Fruit fly (Drosophila melanogaster) whole organism, embryonic: ENCODE results near the gene CG4704.

Experiments
- Abd-B ChIP-seq: fragments of 200-800 bp; sonication (Bioruptor generic); optimal IDR thresholded peaks from 2 replicates; lab custom pipeline; 2018; ENCODE audit warnings: missing biosample characterization, mild to moderate bottlenecking, missing genetic modification characterization, moderate library complexity
- B-H1 ChIP-seq: fragments of 200-800 bp; sonication (Bioruptor generic); IDR thresholded peaks from 3 replicates; pipeline ENCODE4 v1.3.6; 2022; ENCODE audit warnings: missing biosample characterization, missing genetic modification characterization
- Blimp-1 ChIP-seq: fragments of 200-800 bp; sonication (Bioruptor generic); optimal IDR thresholded peaks from 3 replicates; lab custom pipeline; 2018; ENCODE audit warnings: missing biosample characterization, missing genetic modification characterization, mild to moderate bottlenecking, moderate library complexity, missing genetic modification reagents
- CG10209 ChIP-seq: fragments of 200-800 bp; sonication (Bioruptor generic); optimal IDR thresholded peaks from 3 replicates; lab custom pipeline; 2017; ENCODE audit warnings: missing biosample characterization, mild to moderate bottlenecking, missing genetic modification characterization, missing genetic modification reagents
- CG10267 ChIP-seq: fragments of 200-800 bp; sonication (Bioruptor generic); optimal IDR thresholded peaks from 2 replicates; lab custom pipeline; 2018; ENCODE audit warnings: missing biosample characterization, mild to moderate bottlenecking, missing genetic modification characterization, moderate library complexity
- CG11093 ChIP-seq: fragments of 200-800 bp; sonication (Bioruptor generic); IDR thresholded peaks from 3 replicates; pipeline ENCODE4 v1.3.6; 2022; ENCODE audit warnings: missing biosample characterization, missing genetic modification characterization
- CG11723 ChIP-seq: fragments of 200-800 bp; sonication (Bioruptor generic); optimal IDR thresholded peaks from 2 replicates; lab custom pipeline; 2017; ENCODE audit warnings: missing biosample characterization, mild to moderate bottlenecking, missing genetic modification characterization
- CG12744 ChIP-seq: fragments of 200-800 bp; sonication (Bioruptor generic); optimal IDR thresholded peaks from 2 replicates; lab custom pipeline; 2016; ENCODE audit warnings: missing biosample characterization, missing genetic modification characterization
- CG12942 ChIP-seq: fragments of 200-800 bp; sonication (Bioruptor generic); optimal IDR thresholded peaks from 3 replicates; lab custom pipeline; 2016; ENCODE audit warnings: missing biosample characterization, missing genetic modification characterization
- CG14710 ChIP-seq: fragments of 200-800 bp; sonication (Bioruptor generic); optimal IDR thresholded peaks from 3 replicates; lab custom pipeline; 2019; ENCODE audit warnings: missing biosample characterization, mild to moderate bottlenecking, missing genetic modification characterization, moderate library complexity
- CG15011 ChIP-seq: fragments of 200-800 bp; sonication (Bioruptor generic); optimal IDR thresholded peaks from 3 replicates; lab custom pipeline; 2018; ENCODE audit warnings: missing biosample characterization, mild to moderate bottlenecking, missing genetic modification characterization
- CG16863 ChIP-seq: fragments of 200-800 bp; sonication (Bioruptor generic); optimal IDR thresholded peaks from 3 replicates; lab custom pipeline; 2016; ENCODE audit warnings: missing biosample characterization, missing genetic modification characterization
- CG17385 ChIP-seq: fragments of 200-800 bp; sonication (Bioruptor generic); optimal IDR thresholded peaks from 3 replicates; lab custom pipeline; 2018; ENCODE audit warnings: missing biosample characterization, mild to moderate bottlenecking, missing genetic modification characterization
- CG3838 ChIP-seq: fragments of 200-800 bp; sonication (Bioruptor generic); optimal IDR thresholded peaks from 3 replicates; lab custom pipeline; 2016; ENCODE audit warnings: missing biosample characterization, missing genetic modification characterization
- CG4360 ChIP-seq: fragments of 200-800 bp; sonication (Bioruptor generic); IDR thresholded peaks from 2 replicates; pipeline ENCODE4 v1.3.6; 2022; ENCODE audit warnings: missing biosample characterization, missing genetic modification characterization
- CG6175 ChIP-seq: fragments of 200-800 bp; sonication (Bioruptor generic); IDR thresholded peaks from 3 replicates; pipeline ENCODE4 v1.3.6; 2022; ENCODE audit warnings: missing biosample characterization, missing genetic modification characterization
- CG6813 ChIP-seq: fragments of 200-800 bp; sonication (Bioruptor generic); optimal IDR thresholded peaks from 2 replicates; lab custom pipeline; 2017; ENCODE audit warnings: missing biosample characterization, missing genetic modification characterization, mild to moderate bottlenecking, moderate library complexity, missing genetic modification reagents
- CG9609 ChIP-seq: fragments of 200-800 bp; sonication (Bioruptor generic); optimal IDR thresholded peaks from 3 replicates; lab custom pipeline; 2016; ENCODE audit warnings: missing biosample characterization, missing genetic modification characterization
- H15 ChIP-seq: fragments of 200-800 bp; sonication (Bioruptor generic); IDR thresholded peaks from 3 replicates; pipeline ENCODE4 v1.3.6; 2022; ENCODE audit warnings: missing biosample characterization, missing genetic modification characterization
- HLH54F ChIP-seq: fragments of 200-800 bp; sonication (Bioruptor generic); optimal IDR thresholded peaks from 3 replicates; lab custom pipeline; 2016; ENCODE audit warnings: missing biosample characterization, missing genetic modification characterization
- Hand ChIP-seq: fragments of 200-800 bp; sonication (Bioruptor generic); optimal IDR thresholded peaks from 2 replicates; lab custom pipeline; 2017; ENCODE audit warnings: mild to moderate bottlenecking, missing biosample characterization, missing genetic modification reagents, missing genetic modification characterization
- HmgD ChIP-seq: fragments of 200-800 bp; sonication (Bioruptor generic); optimal IDR thresholded peaks from 3 replicates; lab custom pipeline; 2016; ENCODE audit warnings: missing biosample characterization, missing genetic modification characterization
- Jarid2 ChIP-seq: fragments of 200-800 bp; sonication (Bioruptor generic); optimal IDR thresholded peaks from 3 replicates; lab custom pipeline; 2017; ENCODE audit warnings: mild to moderate bottlenecking, missing biosample characterization, missing genetic modification reagents, missing genetic modification characterization
- PHDP ChIP-seq: fragments of 200-800 bp; sonication (Bioruptor generic); optimal IDR thresholded peaks from 3 replicates; lab custom pipeline; 2018; ENCODE audit warnings: missing biosample characterization, mild to moderate bottlenecking, missing genetic modification characterization, moderate library complexity
- Pdp1 ChIP-seq, 2 experiments: fragments of 200-800 bp; sonication (Bioruptor generic); optimal IDR thresholded peaks; 3 replicates each; lab custom pipeline; 2016; ENCODE audit warnings: missing biosample characterization in 2 of 2, missing genetic modification characterization in 2 of 2, mild to moderate bottlenecking in 1 of 2, moderate library complexity in 1 of 2
- Ptx1 ChIP-seq: fragments of 200-800 bp; sonication (Bioruptor generic); IDR thresholded peaks from 2 replicates; pipeline ENCODE4 v1.3.6; 2022; ENCODE audit warnings: missing biosample characterization, missing genetic modification characterization
- Sox100B ChIP-seq: fragments of 200-800 bp; sonication (Bioruptor generic); optimal IDR thresholded peaks from 3 replicates; lab custom pipeline; 2018; ENCODE audit warnings: missing biosample characterization, mild to moderate bottlenecking, missing genetic modification characterization
- bigmax ChIP-seq: fragments of 200-800 bp; sonication (Bioruptor generic); optimal IDR thresholded peaks from 2 replicates; lab custom pipeline; 2018; ENCODE audit warnings: missing biosample characterization, mild to moderate bottlenecking, missing genetic modification characterization
- br ChIP-seq: fragments of >200 bp; optimal IDR thresholded peaks from 2 replicates; lab custom pipeline; 2017
- chm ChIP-seq: fragments of 200-800 bp; sonication (Bioruptor generic); IDR thresholded peaks from 2 replicates; pipeline ENCODE4 v1.3.6; 2022; ENCODE audit warnings: missing biosample characterization, missing genetic modification characterization
- cwo ChIP-seq: fragments of 200-800 bp; sonication (Bioruptor generic); optimal IDR thresholded peaks from 3 replicates; lab custom pipeline; 2017; ENCODE audit warnings: missing biosample characterization, missing genetic modification characterization, mild to moderate bottlenecking, moderate library complexity, missing genetic modification reagents
- ftz-f1 ChIP-seq: fragments of 200-800 bp; sonication (Bioruptor generic); optimal IDR thresholded peaks from 2 replicates; lab custom pipeline; 2016; ENCODE audit warnings: missing biosample characterization, missing genetic modification characterization
- fu2 ChIP-seq: fragments of 200-800 bp; sonication (Bioruptor generic); optimal IDR thresholded peaks from 2 replicates; lab custom pipeline; 2016; ENCODE audit warnings: missing biosample characterization, missing genetic modification characterization
- grau ChIP-seq: fragments of 200-800 bp; optimal IDR thresholded peaks from 3 replicates; lab custom pipeline; 2019; ENCODE audit warnings: missing biosample characterization, mild to moderate bottlenecking, missing genetic modification characterization, moderate library complexity
- h ChIP-seq: fragments of >200 bp; optimal IDR thresholded peaks from 2 replicates; lab custom pipeline; 2017
- lab ChIP-seq: fragments of 200-800 bp; sonication (Bioruptor generic); optimal IDR thresholded peaks from 3 replicates; lab custom pipeline; 2017; ENCODE audit warnings: missing biosample characterization, missing genetic modification characterization, mild to moderate bottlenecking, moderate library complexity, missing genetic modification reagents
- lilli ChIP-seq: fragments of 200-800 bp; sonication (Bioruptor generic); optimal IDR thresholded peaks from 3 replicates; lab custom pipeline; 2016; ENCODE audit warnings: missing biosample characterization, missing genetic modification characterization
- maf-S ChIP-seq: fragments of 200-800 bp; sonication (Bioruptor generic); optimal IDR thresholded peaks from 2 replicates; lab custom pipeline; 2016; ENCODE audit warnings: missing biosample characterization, missing genetic modification characterization
- onecut ChIP-seq: fragments of 200-800 bp; sonication (Bioruptor generic); IDR thresholded peaks from 2 replicates; pipeline ENCODE4 v1.3.6; 2022; ENCODE audit warnings: missing biosample characterization, missing genetic modification characterization
- p53 ChIP-seq: fragments of 200-800 bp; sonication (Bioruptor generic); optimal IDR thresholded peaks from 2 replicates; lab custom pipeline; 2016; ENCODE audit warnings: missing biosample characterization, missing genetic modification characterization
- pum ChIP-seq: fragments of 200-800 bp; sonication (Bioruptor generic); optimal IDR thresholded peaks from 2 replicates; lab custom pipeline; 2016; ENCODE audit warnings: missing biosample characterization, missing genetic modification characterization
- ranshi ChIP-seq: fragments of 200-800 bp; sonication (Bioruptor generic); IDR thresholded peaks from 2 replicates; pipeline ENCODE4 v1.3.6; 2022; ENCODE audit warnings: missing biosample characterization, missing genetic modification characterization
- repo ChIP-seq: fragments of 200-800 bp; sonication (Bioruptor generic); optimal IDR thresholded peaks from 2 replicates; lab custom pipeline; 2016; ENCODE audit warnings: missing biosample characterization, missing genetic modification characterization
- row ChIP-seq: fragments of 200-800 bp; sonication (Bioruptor generic); IDR thresholded peaks from 3 replicates; pipeline ENCODE4 v1.3.6; 2022; ENCODE audit warnings: missing biosample characterization, missing genetic modification characterization
- sens-2 ChIP-seq: fragments of 200-800 bp; sonication (Bioruptor generic); IDR thresholded peaks from 2 replicates; pipeline ENCODE4 v1.3.6; 2022; ENCODE audit warnings: missing biosample characterization, missing genetic modification characterization
- sna ChIP-seq: fragments of 200-800 bp; sonication (Bioruptor generic); IDR thresholded peaks from 2 replicates; pipeline ENCODE4 v1.3.6; 2022; ENCODE audit warnings: missing biosample characterization, missing genetic modification characterization; ENCODE audit not compliant: partially characterized antibody
- sug ChIP-seq: fragments of 200-800 bp; optimal IDR thresholded peaks from 2 replicates; lab custom pipeline; 2019; ENCODE audit warnings: missing biosample characterization, mild to moderate bottlenecking, missing genetic modification characterization, moderate library complexity
- tap ChIP-seq: fragments of 200-800 bp; optimal IDR thresholded peaks from 3 replicates; lab custom pipeline; 2019; ENCODE audit warnings: missing biosample characterization, mild to moderate bottlenecking, missing genetic modification characterization, moderate library complexity
- vvl ChIP-seq: fragments of 200-800 bp; sonication (Bioruptor generic); IDR thresholded peaks from 2 replicates; pipeline ENCODE4 v1.3.6; 2022; ENCODE audit warnings: missing biosample characterization, missing genetic modification characterization
- wor ChIP-seq: fragments of 200-800 bp; sonication (Bioruptor generic); IDR thresholded peaks from 2 replicates; pipeline ENCODE4 v1.3.6; 2022; ENCODE audit warnings: missing biosample characterization, missing genetic modification characterization
- zen2 ChIP-seq: fragments of 200-800 bp; sonication (Bioruptor generic); IDR thresholded peaks from 3 replicates; pipeline ENCODE4 v1.3.6; 2022; ENCODE audit warnings: missing biosample characterization, missing genetic modification characterization; ENCODE audit not compliant: partially characterized antibody
- zfh1 ChIP-seq: fragments of 200-800 bp; sonication (Bioruptor generic); IDR thresholded peaks from 3 replicates; pipeline ENCODE4 v1.3.6; 2022; ENCODE audit warnings: missing biosample characterization, missing genetic modification characterization

Gene CG4704

DNA sequence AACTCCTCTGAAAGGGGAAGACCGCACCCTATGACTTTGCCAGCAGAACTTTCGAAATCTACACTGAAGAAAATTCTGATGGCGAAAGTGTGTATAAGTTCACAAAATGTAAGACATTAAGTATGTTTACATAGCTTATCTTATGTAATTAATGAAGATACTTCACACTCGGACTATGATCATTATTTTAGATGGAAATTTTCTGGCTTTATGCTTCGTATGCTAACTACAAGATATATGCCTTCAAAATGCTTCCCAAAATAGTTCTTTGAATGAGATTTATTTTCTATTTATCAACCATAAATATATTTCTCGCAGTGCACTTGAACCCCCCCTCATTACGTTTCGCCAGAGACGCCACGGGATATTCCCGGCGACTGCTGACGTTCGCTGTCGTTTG is 32.3 kb upstream of the CG4704 start (continued):
- TF ChIP-seq row (peak; percentile 54), CG12744 (no peak), tap (peak; percentile 35), CG15011 (GFP tag; lab: Kevin White, UChicago) (peak; percentile 20), sna (no peak), H15 (GFP tag; lab: Robert Waterston, UW) (peak; percentile 8; the same call in 1 of the 3 replicates), CG9609 (GFP tag; lab: Kevin White, UChicago) (no peak), fu2 (GFP tag; lab: Kevin White, UChicago) (no peak), PHDP (peak; percentile 45), CG11093 (GFP tag; lab: Robert Waterston, UW) (0 out of 3 replicates have a peak, but pooled peaks have one; percentile 47), B-H1 (no peak), CG4360 (GFP tag; lab: Robert Waterston, UW) (no peak), lilli (no peak), HmgD (GFP tag; lab: Kevin White, UChicago) (no peak), Abd-B (GFP tag; lab: Kevin White, UChicago) (peak; percentile 38), CG12942 (GFP tag; lab: Kevin White, UChicago) (no peak), vvl (peak; percentile 50; the same call in 1 of the 2 replicates), Hand (no peak), maf-S (GFP tag; lab: Kevin White, UChicago) (no peak), zfh1 (GFP tag; lab: Robert Waterston, UW) (0 out of 3 replicates have a peak, but pooled peaks have one; percentile 44), bigmax (GFP tag; lab: Kevin White, UChicago) (no peak), CG6175 (GFP tag; lab: Robert Waterston, UW) (no peak), Ptx1 (GFP tag; lab: Robert Waterston, UW) (peak; percentile 27; the same call in 1 of the 2 replicates), ranshi (peak; percentile 26; the same call in 1 of the 2 replicates), CG17385 (GFP tag; lab: Kevin White, UChicago) (peak; percentile 42), Pdp1 (GFP tag; optimal IDR thresholded peaks at IDR 0.05; lab: Kevin White, UChicago) (no peak), repo (GFP tag; lab: Kevin White, UChicago) (no peak), CG11723 (GFP tag; lab: Kevin White, UChicago) (no peak), wor (GFP tag; lab: Robert Waterston, UW) (peak; percentile 46; the same call in 1 of the 2 replicates), h (no peak), CG3838 (GFP tag; lab: Kevin White, UChicago) (no peak), cwo (peak; percentile 15), zen2 (GFP tag; lab: Robert Waterston, UW) (no peak), sug (tag; lab: Kevin White, UChicago) (no peak), grau (tag; lab: Kevin White, UChicago) (peak; percentile 65), Blimp-1 (GFP tag; lab: Kevin White, UChicago) (peak; percentile 59), pum (no peak), CG14710 (peak; percentile 60), chm (GFP tag; lab: Robert Waterston, UW) (no peak), CG6813 (GFP tag; lab: Kevin White, UChicago) (peak; percentile 23), onecut (GFP tag; lab: Robert Waterston, UW) (peak; percentile 55), ftz-f1 (GFP tag; lab: Kevin White, UChicago) (no peak), CG10209 (GFP tag; lab: Kevin White, UChicago) (peak; percentile 45), p53 (GFP tag; lab: Kevin White, UChicago) (no peak), CG16863 (peak; percentile 34), br (lab: Kevin White, UChicago) (no peak), Sox100B (GFP tag; lab: Kevin White, UChicago) (peak; percentile 55), sens-2 (no peak), Jarid2 (no peak), CG10267 (tag; lab: Kevin White, UChicago) (peak; percentile 52), HLH54F (GFP tag; lab: Kevin White, UChicago) (no peak), lab (GFP tag; lab: Kevin White, UChicago) (peak; percentile 48)
